Fruit fly (Drosophila melanogaster): ENCODE measurements around the gene Lrch.

Lrch gene

DNA sequence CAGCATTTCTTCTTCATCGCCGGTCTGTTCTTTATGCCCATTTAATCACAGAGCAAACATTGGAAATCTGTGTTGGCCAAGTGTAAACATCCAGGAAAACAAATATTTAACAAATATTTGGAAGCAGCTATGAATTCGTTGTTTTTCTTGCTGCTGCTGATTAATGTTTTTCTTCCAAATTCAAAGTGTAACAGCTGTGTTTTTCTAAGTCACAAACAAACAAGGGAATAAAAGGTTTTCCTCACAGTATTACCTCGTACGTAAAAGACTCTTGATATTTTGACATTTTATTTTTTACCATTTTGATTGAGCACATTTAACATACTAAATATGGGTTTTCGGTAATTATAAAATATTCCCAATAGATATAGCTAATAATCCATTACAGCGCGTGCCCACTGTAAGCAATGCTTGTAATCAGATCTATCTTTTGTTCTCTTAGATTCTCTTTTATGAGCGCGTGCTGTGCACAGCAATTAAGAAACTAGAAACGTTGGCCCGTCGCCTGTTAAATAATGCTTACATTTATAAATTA, 5.1 kb downstream of the Lrch start (continued):
- TF ChIP-seq CG11902 (GFP tag; optimal IDR thresholded peaks at IDR 0.05) (peak; percentile 51), dsx (GFP tag; optimal IDR thresholded peaks at IDR 0.05; ENCODE audit: poor library complexity, severe bottlenecking) (peak; percentile 32), CG8632 (GFP tag; optimal IDR thresholded peaks at IDR 0.05) (peak; percentile 65), fd59A (GFP tag; optimal IDR thresholded peaks at IDR 0.05) (peak; percentile 49), Sox102F (GFP tag; optimal IDR thresholded peaks at IDR 0.05) (peak; percentile 50), cyc (GFP tag; optimal IDR thresholded peaks at IDR 0.05) (peak; percentile 68), CG6163 (GFP tag; IDR thresholded peaks at IDR 0.05) (peak; percentile 90), esn (GFP tag; optimal IDR thresholded peaks at IDR 0.05) (peak; percentile 68), Sox14 (GFP tag; optimal IDR thresholded peaks at IDR 0.05) (peak; percentile 86), Hr38 (GFP tag; optimal IDR thresholded peaks at IDR 0.05) (no peak), CG31627 (GFP tag; optimal IDR thresholded peaks at IDR 0.05) (peak; percentile 79), Smox (GFP tag; optimal IDR thresholded peaks at IDR 0.05) (peak; percentile 60), Gug (GFP tag; IDR thresholded peaks at IDR 0.05) (peak; percentile 87), CG34406 (GFP tag; optimal IDR thresholded peaks at IDR 0.05) (peak; percentile 64)

DNA sequence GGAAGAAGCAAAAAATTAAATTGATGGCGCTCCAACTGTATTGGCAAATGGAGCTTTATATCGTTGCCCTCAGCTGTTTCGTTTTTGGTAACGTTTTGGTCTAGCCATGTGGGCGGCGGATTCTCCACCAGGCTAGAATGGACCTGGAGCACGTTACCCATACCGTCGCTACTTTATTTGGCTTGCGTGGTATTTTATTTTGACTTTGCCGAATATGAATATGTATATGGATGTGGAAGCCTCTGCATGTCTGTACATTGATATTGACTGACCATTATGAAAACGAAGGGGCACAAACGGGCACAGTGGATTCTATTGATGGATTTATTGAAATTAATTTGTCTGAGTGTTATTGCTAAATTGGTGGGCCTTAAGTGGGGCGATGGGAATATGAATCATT, 6.1 kb downstream of the Lrch start:
- TF ChIP-seq CG3919 (GFP tag; optimal IDR thresholded peaks at IDR 0.05) = no peak
- no peak for TF ChIP-seq CG6792 (GFP tag; optimal IDR thresholded peaks at IDR 0.05)
- no peak for TF ChIP-seq CG10669 (GFP tag; optimal IDR thresholded peaks at IDR 0.05)
- no peak for TF ChIP-seq CG7368 (GFP tag; optimal IDR thresholded peaks at IDR 0.05)
- TF ChIP-seq fkh (GFP tag; optimal IDR thresholded peaks at IDR 0.05) = no peak
- no peak for TF ChIP-seq Ets21C (GFP tag; optimal IDR thresholded peaks at IDR 0.05)
- no peak for TF ChIP-seq CG8119 (GFP tag; IDR thresholded peaks at IDR 0.05)
- TF ChIP-seq salr (GFP tag; optimal IDR thresholded peaks at IDR 0.05) = no peak
- TF ChIP-seq esn (GFP tag; optimal IDR thresholded peaks at IDR 0.05) = no peak
- TF ChIP-seq CG10631 (GFP tag; optimal IDR thresholded peaks at IDR 0.05) = no peak
- TF ChIP-seq Sox102F (GFP tag; optimal IDR thresholded peaks at IDR 0.05) = no peak
- TF ChIP-seq Ets96B (tag; optimal IDR thresholded peaks at IDR 0.05) = no peak
- TF ChIP-seq fd59A (GFP tag; optimal IDR thresholded peaks at IDR 0.05) = no peak

DNA sequence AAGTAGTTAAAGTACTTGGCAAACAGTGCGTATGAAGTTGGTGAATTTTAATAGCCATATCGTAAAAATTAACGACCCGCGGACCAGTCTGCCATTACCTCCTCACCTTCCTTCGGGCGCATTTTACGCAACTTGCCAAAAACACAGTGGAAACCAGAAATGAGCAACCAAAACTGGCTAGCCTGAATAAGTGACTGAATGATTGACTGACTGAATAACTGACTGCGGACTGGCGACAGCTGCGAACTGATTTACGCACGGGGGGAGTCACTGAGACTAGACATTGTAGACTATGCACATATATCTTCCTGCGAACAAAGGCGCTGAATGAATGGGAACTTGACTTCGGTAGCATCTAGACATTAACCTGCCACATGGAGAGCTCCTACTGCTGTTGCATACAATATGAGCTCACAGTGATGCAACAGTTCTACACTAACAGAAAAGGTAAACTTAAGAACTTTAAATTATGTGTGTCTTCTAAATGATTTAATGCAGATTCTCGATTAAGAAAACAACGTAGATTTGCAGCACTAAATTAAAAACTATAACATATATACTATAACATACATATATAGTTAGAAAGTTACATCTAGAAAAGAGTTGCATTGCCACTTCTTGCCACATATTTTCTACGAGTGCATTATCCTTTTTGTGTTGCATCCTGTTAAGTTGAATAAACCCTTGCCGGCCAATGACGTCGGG, 7.8 kb downstream of the Lrch start:
- TF ChIP-seq CG32006 (GFP tag; optimal IDR thresholded peaks at IDR 0.05) = peak; percentile 47
- TF ChIP-seq Eip93F (GFP tag; optimal IDR thresholded peaks at IDR 0.05) = no peak
- TF ChIP-seq CG10631 (GFP tag; optimal IDR thresholded peaks at IDR 0.05) = peak; percentile 35
- peak; percentile 82 for TF ChIP-seq dsx (GFP tag; optimal IDR thresholded peaks at IDR 0.05; ENCODE audit: poor library complexity, severe bottlenecking)
- TF ChIP-seq CG8319 (GFP tag; optimal IDR thresholded peaks at IDR 0.05) = no peak
- TF ChIP-seq salr (GFP tag; optimal IDR thresholded peaks at IDR 0.05) = no peak
- TF ChIP-seq dac (GFP tag; optimal IDR thresholded peaks at IDR 0.05) = no peak
- peak; percentile 7 for TF ChIP-seq achi (GFP tag; optimal IDR thresholded peaks at IDR 0.05)
- TF ChIP-seq Blimp-1 (GFP tag; optimal IDR thresholded peaks at IDR 0.05) = no peak
- no peak; the same call in 2 of the 3 replicates for TF ChIP-seq CG8119 (GFP tag; IDR thresholded peaks at IDR 0.05)
- TF ChIP-seq eg (GFP tag; IDR thresholded peaks at IDR 0.05) = no peak
- no peak for TF ChIP-seq Sox15 (GFP tag; optimal IDR thresholded peaks at IDR 0.05)
- no peak for TF ChIP-seq CG6792 (GFP tag; optimal IDR thresholded peaks at IDR 0.05)
- TF ChIP-seq acj6 (GFP tag; optimal IDR thresholded peaks at IDR 0.05) = no peak
- 0 out of 2 replicates have a peak, but pooled peaks have one; percentile 8 for TF ChIP-seq CG15336 (GFP tag; IDR thresholded peaks at IDR 0.05)
- TF ChIP-seq Eip78C (GFP tag) = peak; percentile 58
- TF ChIP-seq Sox14 (GFP tag; optimal IDR thresholded peaks at IDR 0.05) = no peak
- no peak for TF ChIP-seq net (GFP tag; optimal IDR thresholded peaks at IDR 0.05)
- TF ChIP-seq CG7368 (GFP tag; optimal IDR thresholded peaks at IDR 0.05) = no peak
- no peak for TF ChIP-seq cyc (GFP tag; optimal IDR thresholded peaks at IDR 0.05)
